Fruit fly (Drosophila melanogaster) whole organism, embryonic: Measurements from ENCODE around the gene CG4615.
A peak's percentile ranks its signal among the peaks of the same experiment; 100 is the strongest.

Source experiments
- Atf-2 ChIP-seq: fragments of 200-800 bp; sonication (Bioruptor generic); optimal IDR thresholded peaks from 2 replicates; lab custom pipeline; 2016; ENCODE audit warnings: missing biosample characterization, missing genetic modification characterization
- B-H2 ChIP-seq: fragments of 200-800 bp; sonication (Bioruptor generic); optimal IDR thresholded peaks from 2 replicates; lab custom pipeline; 2018; ENCODE audit warnings: missing biosample characterization, mild to moderate bottlenecking, missing genetic modification characterization
- Bgb ChIP-seq: fragments of 200-800 bp; sonication (Bioruptor generic); IDR thresholded peaks from 2 replicates; pipeline ENCODE4 v1.3.6; 2022; ENCODE audit warnings: missing biosample characterization, missing genetic modification characterization; ENCODE audit not compliant: partially characterized antibody
- CG10321 ChIP-seq: fragments of 200-800 bp; sonication (Bioruptor generic); IDR thresholded peaks from 2 replicates; pipeline ENCODE4 v1.3.6; 2022; ENCODE audit warnings: missing biosample characterization, missing genetic modification characterization
- CG10565 ChIP-seq: fragments of 200-800 bp; sonication (Bioruptor generic); optimal IDR thresholded peaks from 3 replicates; lab custom pipeline; 2016; ENCODE audit warnings: missing biosample characterization, mild to moderate bottlenecking, missing genetic modification characterization
- CG12071 ChIP-seq: fragments of 200-800 bp; sonication (Bioruptor generic); optimal IDR thresholded peaks from 3 replicates; lab custom pipeline; 2018; ENCODE audit warnings: missing biosample characterization, mild to moderate bottlenecking, missing genetic modification characterization
- CG12299 ChIP-seq: fragments of 200-800 bp; sonication (Bioruptor generic); optimal IDR thresholded peaks from 2 replicates; lab custom pipeline; 2018; ENCODE audit warnings: missing biosample characterization, mild to moderate bottlenecking, missing genetic modification characterization
- CG12769 ChIP-seq: fragments of 200-800 bp; sonication (Bioruptor generic); optimal IDR thresholded peaks from 2 replicates; lab custom pipeline; 2019; ENCODE audit warnings: missing biosample characterization, mild to moderate bottlenecking, missing genetic modification characterization, moderate library complexity
- CG15011 ChIP-seq: fragments of 200-800 bp; sonication (Bioruptor generic); optimal IDR thresholded peaks from 3 replicates; lab custom pipeline; 2018; ENCODE audit warnings: missing biosample characterization, mild to moderate bottlenecking, missing genetic modification characterization
- CG1647 ChIP-seq: fragments of 200-800 bp; sonication (Bioruptor generic); optimal IDR thresholded peaks from 3 replicates; lab custom pipeline; 2016; ENCODE audit warnings: missing biosample characterization, missing genetic modification characterization
- CG2120 ChIP-seq: fragments of 200-800 bp; sonication (Bioruptor generic); optimal IDR thresholded peaks from 3 replicates; lab custom pipeline; 2016; ENCODE audit warnings: missing biosample characterization, missing genetic modification characterization
- CG2712 ChIP-seq: fragments of 200-800 bp; optimal IDR thresholded peaks from 3 replicates; lab custom pipeline; 2019; ENCODE audit warnings: missing biosample characterization, mild to moderate bottlenecking, missing genetic modification characterization, moderate library complexity
- CG30020 ChIP-seq: fragments of 200-800 bp; optimal IDR thresholded peaks from 2 replicates; lab custom pipeline; 2019; ENCODE audit warnings: missing biosample characterization, mild to moderate bottlenecking, missing genetic modification characterization, moderate library complexity
- CG3838 ChIP-seq: fragments of 200-800 bp; sonication (Bioruptor generic); optimal IDR thresholded peaks from 3 replicates; lab custom pipeline; 2016; ENCODE audit warnings: missing biosample characterization, missing genetic modification characterization
- CG6813 ChIP-seq: fragments of 200-800 bp; sonication (Bioruptor generic); optimal IDR thresholded peaks from 2 replicates; lab custom pipeline; 2017; ENCODE audit warnings: missing biosample characterization, missing genetic modification characterization, mild to moderate bottlenecking, moderate library complexity, missing genetic modification reagents
- CG8290 ChIP-seq, 3 experiments: fragments of 200-800 bp; sonication (Bioruptor generic); optimal IDR thresholded peaks; 2 replicates each; lab custom pipeline; 2016 to 2019; ENCODE audit warnings: missing biosample characterization in 3 of 3, missing genetic modification characterization in 3 of 3, mild to moderate bottlenecking in 2 of 3, moderate library complexity in 1 of 3
- CG8944 ChIP-seq: fragments of 200-800 bp; sonication (Bioruptor generic); optimal IDR thresholded peaks from 3 replicates; lab custom pipeline; 2016; ENCODE audit warnings: missing biosample characterization, missing genetic modification characterization
- CG9609 ChIP-seq: fragments of 200-800 bp; sonication (Bioruptor generic); optimal IDR thresholded peaks from 3 replicates; lab custom pipeline; 2016; ENCODE audit warnings: missing biosample characterization, missing genetic modification characterization
- Dip2 ChIP-seq: fragments of 200-800 bp; sonication (Bioruptor generic); IDR thresholded peaks from 2 replicates; pipeline ENCODE4 v1.3.6; 2022; ENCODE audit warnings: missing biosample characterization, missing genetic modification characterization
- Fer1 ChIP-seq: fragments of 200-800 bp; sonication (Bioruptor generic); optimal IDR thresholded peaks from 2 replicates; lab custom pipeline; 2017; ENCODE audit warnings: missing biosample characterization, mild to moderate bottlenecking, missing genetic modification characterization
- HmgD ChIP-seq: fragments of 200-800 bp; sonication (Bioruptor generic); optimal IDR thresholded peaks from 3 replicates; lab custom pipeline; 2016; ENCODE audit warnings: missing biosample characterization, missing genetic modification characterization
- Hmr ChIP-seq: fragments of 200-800 bp; sonication (Bioruptor generic); optimal IDR thresholded peaks from 3 replicates; lab custom pipeline; 2017; ENCODE audit warnings: mild to moderate bottlenecking, missing biosample characterization, missing genetic modification reagents, missing genetic modification characterization
- Jarid2 ChIP-seq: fragments of 200-800 bp; sonication (Bioruptor generic); optimal IDR thresholded peaks from 3 replicates; lab custom pipeline; 2017; ENCODE audit warnings: mild to moderate bottlenecking, missing biosample characterization, missing genetic modification reagents, missing genetic modification characterization
- Myb ChIP-seq: fragments of 200-800 bp; sonication (Bioruptor generic); optimal IDR thresholded peaks from 2 replicates; lab custom pipeline; 2016; ENCODE audit warnings: missing biosample characterization, missing genetic modification characterization
- Nf-YC ChIP-seq: fragments of 200-800 bp; optimal IDR thresholded peaks from 3 replicates; lab custom pipeline; 2019; ENCODE audit warnings: missing biosample characterization, mild to moderate bottlenecking, missing genetic modification characterization, moderate library complexity
- Oli ChIP-seq: fragments of 200-800 bp; sonication (Bioruptor generic); optimal IDR thresholded peaks from 2 replicates; lab custom pipeline; 2018; ENCODE audit warnings: missing biosample characterization, mild to moderate bottlenecking, missing genetic modification characterization, moderate library complexity
- Opbp ChIP-seq: fragments of 200-800 bp; sonication (Bioruptor generic); IDR thresholded peaks from 3 replicates; pipeline ENCODE4 v1.3.6; 2022; ENCODE audit warnings: missing biosample characterization, missing genetic modification characterization; ENCODE audit not compliant: partially characterized antibody
- Optix ChIP-seq: fragments of 200-800 bp; sonication (Bioruptor generic); IDR thresholded peaks from 3 replicates; pipeline ENCODE4 v1.3.6; 2022; ENCODE audit warnings: missing biosample characterization, missing genetic modification characterization
- Pdp1 ChIP-seq, 2 experiments: fragments of 200-800 bp; sonication (Bioruptor generic); optimal IDR thresholded peaks; 3 replicates each; lab custom pipeline; 2016; ENCODE audit warnings: missing biosample characterization in 2 of 2, missing genetic modification characterization in 2 of 2, mild to moderate bottlenecking in 1 of 2, moderate library complexity in 1 of 2
- Sin3A ChIP-seq: fragments of >200 bp; optimal IDR thresholded peaks from 2 replicates; lab custom pipeline; 2018
- ase ChIP-seq: fragments of 200-800 bp; sonication (Bioruptor generic); IDR thresholded peaks from 3 replicates; pipeline ENCODE4 v1.3.6; 2022; ENCODE audit warnings: missing biosample characterization, missing genetic modification characterization
- cg ChIP-seq: fragments of 200-800 bp; sonication (Bioruptor generic); optimal IDR thresholded peaks from 3 replicates; lab custom pipeline; 2019; ENCODE audit warnings: missing biosample characterization, mild to moderate bottlenecking, missing genetic modification characterization, moderate library complexity
- chinmo ChIP-seq: fragments of 200-800 bp; sonication (Bioruptor generic); IDR thresholded peaks from 4 replicates; pipeline ENCODE4 v1.3.6; 2022; ENCODE audit warnings: missing biosample characterization, missing genetic modification characterization; ENCODE audit not compliant: partially characterized antibody
- en ChIP-seq: fragments of 200-800 bp; sonication (Bioruptor generic); optimal IDR thresholded peaks from 2 replicates; lab custom pipeline; 2016; ENCODE audit warnings: missing biosample characterization, missing genetic modification characterization
- esg ChIP-seq: fragments of 200-800 bp; sonication (Bioruptor generic); conservative IDR thresholded peaks from 2 replicates; pipeline ENCODE4 v1.3.6; 2022; ENCODE audit warnings: missing biosample characterization, missing genetic modification characterization
- fu2 ChIP-seq: fragments of 200-800 bp; sonication (Bioruptor generic); optimal IDR thresholded peaks from 2 replicates; lab custom pipeline; 2016; ENCODE audit warnings: missing biosample characterization, missing genetic modification characterization
- grau ChIP-seq: fragments of 200-800 bp; optimal IDR thresholded peaks from 3 replicates; lab custom pipeline; 2019; ENCODE audit warnings: missing biosample characterization, mild to moderate bottlenecking, missing genetic modification characterization, moderate library complexity
- grn ChIP-seq: fragments of 200-800 bp; sonication (Bioruptor generic); optimal IDR thresholded peaks from 3 replicates; lab custom pipeline; 2017; ENCODE audit warnings: missing biosample characterization, missing genetic modification characterization
- gro ChIP-seq: fragments of 200-800 bp; sonication (Bioruptor generic); optimal IDR thresholded peaks from 2 replicates; lab custom pipeline; 2016; ENCODE audit warnings: missing biosample characterization, missing genetic modification characterization
- gsb ChIP-seq: fragments of 200-800 bp; sonication (Bioruptor generic); IDR thresholded peaks from 2 replicates; pipeline ENCODE4 v1.3.6; 2022; ENCODE audit warnings: missing biosample characterization, missing genetic modification characterization
- her ChIP-seq: fragments of 200-800 bp; sonication (Bioruptor generic); optimal IDR thresholded peaks from 2 replicates; lab custom pipeline; 2016; ENCODE audit warnings: missing biosample characterization, missing genetic modification characterization
- hth ChIP-seq: fragments of >200 bp; optimal IDR thresholded peaks from 2 replicates; lab custom pipeline; 2017; ENCODE audit warnings: inconsistent platforms
- maf-S ChIP-seq: fragments of 200-800 bp; sonication (Bioruptor generic); optimal IDR thresholded peaks from 2 replicates; lab custom pipeline; 2016; ENCODE audit warnings: missing biosample characterization, missing genetic modification characterization
- pros ChIP-seq: fragments of 200-800 bp; sonication (Bioruptor generic); optimal IDR thresholded peaks from 3 replicates; lab custom pipeline; 2019; ENCODE audit warnings: missing biosample characterization, mild to moderate bottlenecking, missing genetic modification characterization, moderate library complexity
- ranshi ChIP-seq: fragments of 200-800 bp; sonication (Bioruptor generic); IDR thresholded peaks from 2 replicates; pipeline ENCODE4 v1.3.6; 2022; ENCODE audit warnings: missing biosample characterization, missing genetic modification characterization
- ro ChIP-seq: fragments of 200-800 bp; sonication (Bioruptor generic); IDR thresholded peaks from 2 replicates; pipeline ENCODE4 v1.3.6; 2022; ENCODE audit warnings: missing biosample characterization, missing genetic modification characterization
- scrt ChIP-seq: fragments of 200-800 bp; sonication (Bioruptor generic); optimal IDR thresholded peaks from 2 replicates; lab custom pipeline; 2018; ENCODE audit warnings: missing biosample characterization, mild to moderate bottlenecking, missing genetic modification characterization, moderate library complexity
- stc ChIP-seq: fragments of 200-800 bp; sonication (Bioruptor generic); IDR thresholded peaks from 2 replicates; pipeline ENCODE4 v1.3.6; 2022; ENCODE audit warnings: missing biosample characterization, missing genetic modification characterization
- tin ChIP-seq: fragments of 200-800 bp; sonication (Bioruptor generic); optimal IDR thresholded peaks from 3 replicates; lab custom pipeline; 2016; ENCODE audit warnings: missing biosample characterization, missing genetic modification characterization
- tup ChIP-seq: fragments of 200-800 bp; sonication (Bioruptor generic); optimal IDR thresholded peaks from 2 replicates; lab custom pipeline; 2016; ENCODE audit warnings: missing biosample characterization, mild to moderate bottlenecking, missing genetic modification characterization, moderate library complexity
- yki ChIP-seq: fragments of >200 bp; optimal IDR thresholded peaks from 3 replicates; lab custom pipeline; 2018
- z ChIP-seq: fragments of 200-800 bp; sonication (Bioruptor generic); IDR thresholded peaks from 3 replicates; pipeline ENCODE4 v1.3.6; 2022; ENCODE audit warnings: missing biosample characterization, missing genetic modification characterization

CG4615 gene

dm6 chrX:7097859-7098303 is 4.2 kb downstream of the CG4615 start, which contains the start of gene Sxl (continued):
- TF ChIP-seq z (GFP tag; lab: Robert Waterston, UW): no peak
- no peak for TF ChIP-seq CG8944 (GFP tag; lab: Kevin White, UChicago)
- no peak for TF ChIP-seq CG6813
- peak; percentile 100 for TF ChIP-seq Myb
- peak; percentile 66 for TF ChIP-seq CG2712 (tag; lab: Kevin White, UChicago)
- peak; percentile 62 for TF ChIP-seq Bgb (GFP tag; lab: Robert Waterston, UW)
- TF ChIP-seq B-H2 (GFP tag; lab: Kevin White, UChicago): peak; percentile 15
- TF ChIP-seq CG2120 (GFP tag; lab: Kevin White, UChicago): no peak
- TF ChIP-seq scrt (GFP tag; lab: Kevin White, UChicago): peak; percentile 0
- TF ChIP-seq yki: no peak
- TF ChIP-seq Oli (tag; lab: Kevin White, UChicago): no peak
- TF ChIP-seq esg (GFP tag; lab: Robert Waterston, UW): no peak
- TF ChIP-seq tin: no peak
- no peak for TF ChIP-seq pros (GFP tag; lab: Kevin White, UChicago)
- TF ChIP-seq CG9609 (GFP tag; lab: Kevin White, UChicago): peak; percentile 8
- no peak for TF ChIP-seq CG3838 (GFP tag; lab: Kevin White, UChicago)
- peak; percentile 27 for TF ChIP-seq Fer1 (GFP tag; lab: Kevin White, UChicago)
- no peak for TF ChIP-seq en (GFP tag; lab: Kevin White, UChicago)
- TF ChIP-seq Hmr (GFP tag; lab: Kevin White, UChicago): peak; percentile 82
- peak; percentile 45 for TF ChIP-seq Sin3A (lab: Kevin White, UChicago)
- TF ChIP-seq Atf-2 (GFP tag; lab: Kevin White, UChicago): no peak
- TF ChIP-seq HmgD (GFP tag; lab: Kevin White, UChicago): peak; percentile 19
- no peak for TF ChIP-seq ase
- no peak for TF ChIP-seq Dip2
- peak; percentile 13 for TF ChIP-seq gro (GFP tag; lab: Kevin White, UChicago)
- no peak for TF ChIP-seq CG15011 (GFP tag; lab: Kevin White, UChicago)
- no peak for TF ChIP-seq tup (GFP tag; lab: Kevin White, UChicago)
- TF ChIP-seq maf-S (GFP tag; lab: Kevin White, UChicago): no peak
- TF ChIP-seq Optix (GFP tag; lab: Robert Waterston, UW): no peak
- no peak for TF ChIP-seq CG10565
- peak; percentile 76 for TF ChIP-seq cg (GFP tag; lab: Kevin White, UChicago)
- TF ChIP-seq grau: peak; percentile 37
- TF ChIP-seq chinmo: 0 out of 4 replicates have a peak, but pooled peaks have one; percentile 62
- TF ChIP-seq CG12769 (tag; lab: Kevin White, UChicago): peak; percentile 41
- TF ChIP-seq grn (GFP tag; lab: Kevin White, UChicago): no peak
- peak; percentile 53 for TF ChIP-seq her (GFP tag; lab: Kevin White, UChicago)
- TF ChIP-seq CG8290 (GFP tag; optimal IDR thresholded peaks at IDR 0.05; lab: Kevin White, UChicago): peak; percentile 40
- TF ChIP-seq CG8290 (tag; optimal IDR thresholded peaks at IDR 0.05; lab: Kevin White, UChicago): peak in 1 of 2 experiments; percentile 83
- no peak for TF ChIP-seq stc (GFP tag; lab: Robert Waterston, UW)
- TF ChIP-seq ranshi (GFP tag; lab: Robert Waterston, UW): no peak
- no peak for TF ChIP-seq CG30020
- TF ChIP-seq ro (GFP tag; lab: Robert Waterston, UW): no peak
- no peak for TF ChIP-seq CG10321 (GFP tag; lab: Robert Waterston, UW)
- peak; percentile 39 for TF ChIP-seq Nf-YC
- peak; percentile 61 for TF ChIP-seq Jarid2 (GFP tag; lab: Kevin White, UChicago)
- no peak for TF ChIP-seq fu2
- peak; percentile 75 for TF ChIP-seq CG12299 (tag; lab: Kevin White, UChicago)
- TF ChIP-seq Opbp (GFP tag; lab: Robert Waterston, UW): peak; percentile 60; the same call in 2 of the 3 replicates
- TF ChIP-seq CG12071 (GFP tag; lab: Kevin White, UChicago): no peak
- no peak for TF ChIP-seq gsb (GFP tag; lab: Robert Waterston, UW)
- no peak for TF ChIP-seq CG1647
- TF ChIP-seq Pdp1 (GFP tag; optimal IDR thresholded peaks at IDR 0.05; lab: Kevin White, UChicago): peak in 1 of 2 experiments; percentile 52
- TF ChIP-seq hth (lab: Kevin White, UChicago): no peak
